Fruit fly (Drosophila melanogaster) S2 (cell line): Measurements from ENCODE around the gene CG10570.

Experiments used
- CG8478 ChIP-seq: fragments of >200 bp; optimal IDR thresholded peaks from 2 replicates; lab custom pipeline; 2018
- CTCF ChIP-seq, 2 experiments: fragments of >200 bp; optimal IDR thresholded peaks; 2 replicates each; lab custom pipeline; 2018

dm6 chr2L:18830587-18831528 lies 19.8 kb upstream of the CG10570 start, which contains the start of the genes CG17597 and ScpX:
- TF ChIP-seq CG8478 (lab: Kevin White, UChicago): no peak
- no peak for TF ChIP-seq CTCF (optimal IDR thresholded peaks at IDR 0.05; lab: Kevin White, UChicago)
